Worm (Caenorhabditis elegans) whole organism, L4/young adult: Measurements from ENCODE around the gene sur-5.

ENCODE experiments used
- W03F9.2 ChIP-seq: fragments of 150-350 bp; optimal IDR thresholded peaks from 2 replicates; lab custom pipeline; 2014; ENCODE audit warnings: missing biosample characterization, missing genetic modification characterization
- dao-5 ChIP-seq: sonication (generic microtip); optimal IDR thresholded peaks from 2 replicates; lab custom pipeline; 2016; ENCODE audit warnings: missing genotype, missing genetic modification characterization, moderate library complexity, missing compliant biosample characterization
- him-1 ChIP-seq: sonication (generic microtip); optimal IDR thresholded peaks from 2 replicates; lab custom pipeline; 2016; ENCODE audit warnings: missing genotype, missing genetic modification reagents, missing genetic modification characterization, missing compliant biosample characterization

The sur-5 gene

DNA sequence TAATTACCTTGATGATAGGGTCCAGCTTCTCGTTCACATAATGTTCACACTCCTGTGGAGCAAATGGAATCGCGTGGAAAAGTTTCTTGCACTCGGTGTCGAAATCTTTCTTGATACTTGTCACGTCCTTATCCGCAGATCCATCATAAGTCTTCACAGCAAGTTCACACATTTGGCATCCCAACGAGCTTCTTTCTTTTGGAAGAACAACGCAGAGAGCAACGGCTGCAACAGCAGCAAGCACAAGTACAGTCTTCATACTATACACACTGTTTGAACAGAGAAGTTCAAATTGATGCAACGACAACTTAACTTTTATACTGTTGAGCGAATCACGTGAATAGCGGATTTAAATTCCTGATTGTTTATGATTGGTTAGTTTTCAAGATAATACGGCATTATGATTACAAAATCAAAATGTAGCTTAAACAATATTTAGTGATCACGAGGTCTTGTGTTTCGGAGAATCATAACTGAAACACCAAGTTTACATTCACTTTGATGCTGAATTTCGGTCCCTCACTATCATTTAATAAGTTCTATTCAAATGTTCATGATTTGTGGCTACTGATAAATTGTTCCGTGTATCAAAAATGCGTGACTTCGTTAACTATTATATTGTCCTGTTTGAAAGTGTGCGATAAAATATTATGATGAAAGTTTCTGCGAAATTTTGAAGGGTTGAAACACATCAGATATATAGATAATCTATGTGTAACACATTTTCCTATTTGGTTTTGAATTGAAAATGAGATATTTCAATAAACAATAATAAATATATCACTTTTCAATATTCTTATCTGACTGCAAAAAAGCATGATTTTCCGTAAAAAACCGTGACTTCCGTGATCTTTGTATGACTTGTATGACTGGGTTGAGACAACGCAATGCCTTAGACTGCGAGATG is 11.4 kb upstream of the sur-5 start, which contains the start of the genes spp-2 and spp-6:
Gene spp-2 (minus strand): TSS at position 334 of the 907 bp plus-strand sequence.
Gene spp-6 (plus strand): TSS at position 857 of the 907 bp plus-strand sequence.
- no peak for TF ChIP-seq dao-5 (tag; lab: Kevin White, UChicago)
- no peak for TF ChIP-seq W03F9.2 (tag; lab: Kevin White, UChicago)
- no peak for TF ChIP-seq him-1 (tag; lab: Kevin White, UChicago)

DNA sequence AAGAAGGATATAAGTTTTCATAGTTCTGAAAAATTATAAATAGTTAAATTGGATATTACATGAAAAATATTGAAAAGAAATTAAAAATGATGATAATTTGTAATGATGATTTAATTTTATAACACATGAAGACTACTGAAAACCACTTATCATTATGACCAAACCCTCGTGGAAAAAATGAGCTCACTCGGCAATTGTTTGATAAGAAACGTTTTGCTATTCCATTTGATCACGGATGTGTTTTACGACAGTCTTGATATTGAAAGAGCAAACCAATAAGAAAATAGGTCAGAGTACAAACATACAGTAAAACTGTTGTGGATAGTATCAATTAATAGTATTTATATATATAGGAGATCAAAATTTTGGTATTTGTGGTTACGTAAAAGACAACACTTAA is 10.0 kb upstream of the sur-5 start, which contains the start of gene spp-3:
Gene spp-3 (minus strand): TSS at position 25 of the 400 bp plus-strand sequence.
- no peak for TF ChIP-seq dao-5 (tag; lab: Kevin White, UChicago)
- TF ChIP-seq W03F9.2 (tag; lab: Kevin White, UChicago) = no peak
- no peak for TF ChIP-seq him-1 (tag; lab: Kevin White, UChicago)

DNA sequence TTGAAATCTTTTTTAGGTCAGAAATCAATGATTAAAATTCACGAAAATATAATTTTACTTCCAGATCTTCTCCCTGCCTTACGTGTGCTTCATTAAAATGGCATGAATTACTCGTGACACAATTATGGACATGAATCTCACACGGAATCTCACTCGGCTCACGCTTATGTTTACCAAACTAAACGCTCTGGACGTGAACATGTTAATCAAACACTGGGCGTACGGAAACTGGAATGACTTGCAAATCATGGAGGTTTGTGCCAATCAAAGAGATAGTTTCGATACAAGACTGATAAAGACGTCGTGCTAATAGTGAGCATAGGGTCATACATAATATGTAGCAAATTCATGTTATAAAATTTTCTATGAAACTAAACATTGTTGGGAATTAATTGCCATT is 9.2 kb upstream of the sur-5 start:
- TF ChIP-seq W03F9.2 (tag; lab: Kevin White, UChicago) (no peak), dao-5 (tag; lab: Kevin White, UChicago) (no peak), him-1 (tag; lab: Kevin White, UChicago) (no peak)

DNA sequence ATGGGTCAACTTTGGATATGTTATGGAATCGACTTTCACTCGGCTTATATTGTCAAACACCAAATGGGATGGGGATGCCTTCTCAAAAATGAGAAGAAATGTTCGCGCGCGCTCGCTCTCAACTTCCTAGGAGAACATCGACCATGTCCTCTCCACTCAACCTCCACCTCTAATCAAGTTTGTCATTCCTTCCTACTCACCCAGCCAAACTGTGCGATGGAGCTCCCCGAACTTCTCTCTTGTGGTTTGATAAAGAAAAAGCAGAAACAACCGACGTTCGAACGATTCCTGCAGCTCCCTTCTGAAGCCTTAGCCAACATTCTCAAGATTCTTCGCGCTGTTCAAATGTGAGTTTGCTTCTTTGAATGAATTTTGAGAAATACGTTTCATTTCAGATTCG is 7.9 kb upstream of the sur-5 start:
- TF ChIP-seq dao-5 (tag; lab: Kevin White, UChicago) = no peak
- TF ChIP-seq him-1 (tag; lab: Kevin White, UChicago) = no peak

DNA sequence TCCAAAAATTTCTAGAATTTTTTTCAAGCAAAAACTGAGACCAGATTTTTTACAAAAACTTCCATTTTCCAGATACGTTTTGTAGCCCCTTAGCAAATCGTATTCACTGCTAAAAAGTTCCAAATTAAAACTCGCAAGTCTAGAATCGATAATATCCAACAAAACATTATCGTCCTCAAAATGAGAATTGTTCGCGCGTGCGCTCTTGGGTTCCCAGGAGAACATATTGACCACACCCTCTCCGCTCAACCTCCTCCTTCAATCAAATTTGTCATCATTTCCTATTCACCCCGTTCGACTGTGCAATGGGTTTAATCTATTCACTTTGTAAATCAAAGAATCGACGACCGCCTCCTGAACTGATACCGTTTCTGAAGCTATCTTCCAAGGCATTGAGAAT is 6.5 kb upstream of the sur-5 start:
- TF ChIP-seq him-1 (tag; lab: Kevin White, UChicago) = no peak
- TF ChIP-seq dao-5 (tag; lab: Kevin White, UChicago) = no peak
- no peak for TF ChIP-seq W03F9.2 (tag; lab: Kevin White, UChicago)

DNA sequence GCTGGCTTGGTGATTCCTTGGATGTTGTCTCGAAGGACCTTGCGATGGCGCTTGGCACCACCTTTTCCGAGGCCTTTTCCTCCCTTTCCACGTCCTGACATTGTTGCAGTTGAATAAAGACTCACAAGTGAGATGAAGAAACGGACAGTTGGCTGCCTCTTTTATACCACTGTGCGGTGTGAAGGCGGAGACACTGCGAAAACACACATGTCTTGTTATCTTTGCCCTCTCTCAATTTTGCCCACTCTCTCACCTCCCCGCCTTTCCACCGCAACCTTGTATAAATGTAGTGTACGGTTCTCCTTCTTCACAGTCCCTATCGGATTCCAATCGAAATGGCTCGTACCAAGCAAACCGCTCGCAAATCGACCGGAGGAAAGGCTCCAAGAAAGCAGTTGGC is 4.4 kb upstream of the sur-5 start, which contains the start of the genes his-38 and his-40:
Gene his-38 (minus strand): TSS at position 101 of the 400 bp plus-strand sequence.
Gene his-40 (plus strand): TSS at position 336 of the 400 bp plus-strand sequence.
- TF ChIP-seq W03F9.2 (tag; lab: Kevin White, UChicago) (no peak), him-1 (tag; lab: Kevin White, UChicago) (no peak), dao-5 (tag; lab: Kevin White, UChicago) (no peak)

DNA sequence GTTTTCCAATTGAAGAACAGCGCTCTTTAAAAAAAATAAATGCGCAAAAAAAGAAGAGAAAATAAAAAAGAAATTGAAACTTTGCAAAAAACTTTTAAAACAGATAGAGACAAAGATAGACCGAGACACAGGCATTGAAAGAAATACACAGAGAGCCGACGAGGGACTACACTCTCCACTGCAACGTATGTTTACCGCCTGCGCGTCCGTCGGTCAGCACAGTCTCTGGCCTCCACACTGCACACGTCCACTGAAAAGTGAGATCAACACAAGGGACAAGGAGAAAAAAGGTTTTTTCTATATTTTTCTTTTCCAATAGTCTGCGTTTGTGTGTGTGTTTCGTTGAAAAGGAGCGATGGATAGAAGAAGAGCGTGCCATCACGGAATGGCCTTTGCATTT is 1.1 kb upstream of the sur-5 start:
- TF ChIP-seq him-1 (tag; lab: Kevin White, UChicago) = no peak
- TF ChIP-seq dao-5 (tag; lab: Kevin White, UChicago) = no peak
- no peak for TF ChIP-seq W03F9.2 (tag; lab: Kevin White, UChicago)

DNA sequence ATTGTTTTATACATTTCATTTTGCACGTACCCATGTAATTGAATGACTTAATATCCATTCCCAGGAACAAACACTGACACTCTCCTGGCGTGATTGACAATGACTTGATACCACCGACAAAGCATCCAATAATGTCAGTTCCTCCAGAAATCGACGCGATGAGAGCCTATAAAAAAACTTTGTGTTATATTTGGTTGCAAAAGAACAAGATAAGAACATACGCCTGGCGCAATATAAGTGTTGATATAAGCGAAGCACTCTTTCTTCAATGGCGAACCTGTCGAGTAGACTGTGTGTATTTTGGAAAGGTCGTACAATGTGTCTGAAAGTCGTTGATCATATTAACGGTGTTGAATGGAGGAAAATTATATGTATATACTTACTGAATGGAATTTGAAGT is 2.3 kb downstream of the sur-5 start:
- TF ChIP-seq dao-5 (tag; lab: Kevin White, UChicago) = no peak
- no peak for TF ChIP-seq him-1 (tag; lab: Kevin White, UChicago)
- no peak for TF ChIP-seq W03F9.2 (tag; lab: Kevin White, UChicago)

DNA sequence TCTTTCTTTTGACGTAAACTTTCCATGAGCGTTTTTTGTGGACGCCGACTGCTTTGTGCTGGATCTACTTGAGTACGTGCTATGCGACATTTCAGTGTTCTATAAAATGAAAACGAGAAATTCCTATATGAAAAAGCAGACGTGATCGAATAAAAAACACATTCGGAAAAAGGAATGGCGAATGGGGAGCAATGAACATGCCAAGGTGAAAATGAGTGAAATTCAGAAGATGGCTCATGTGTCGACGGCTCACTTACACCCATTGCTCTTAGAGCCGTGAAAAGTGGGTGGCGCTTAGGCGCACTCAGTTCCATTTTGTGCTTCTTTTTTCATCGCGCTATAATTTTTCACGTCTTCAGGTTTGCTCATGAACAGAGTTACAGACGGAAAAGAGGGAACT is 6.7 kb downstream of the sur-5 start, which contains the start of gene K03A1.4:
Gene K03A1.4 (minus strand): TSS at position 101 of the 400 bp plus-strand sequence.
- TF ChIP-seq dao-5 (tag; lab: Kevin White, UChicago) = no peak
- TF ChIP-seq him-1 (tag; lab: Kevin White, UChicago) = no peak
- no peak for TF ChIP-seq W03F9.2 (tag; lab: Kevin White, UChicago)

DNA sequence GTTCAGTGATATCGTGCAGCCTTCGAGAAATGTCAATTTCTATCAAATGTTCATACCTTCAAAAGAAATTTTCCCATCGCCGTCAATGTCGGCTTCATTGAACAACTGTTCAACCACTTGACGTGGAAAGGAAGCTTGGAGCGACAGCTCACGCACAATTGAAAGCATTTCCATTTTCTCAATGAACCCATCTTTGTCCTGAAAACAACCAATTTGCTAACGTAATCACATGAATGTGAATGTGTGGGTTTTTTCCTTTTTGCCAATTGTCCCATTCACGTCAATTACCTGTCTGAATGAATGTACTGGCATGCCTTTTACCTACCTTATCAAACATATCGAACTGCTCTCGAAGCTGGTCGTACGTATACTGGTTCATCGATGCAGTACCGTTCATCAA is 9.1 kb downstream of the sur-5 start:
- TF ChIP-seq W03F9.2 (tag; lab: Kevin White, UChicago) (no peak), him-1 (tag; lab: Kevin White, UChicago) (no peak), dao-5 (tag; lab: Kevin White, UChicago) (no peak)

DNA sequence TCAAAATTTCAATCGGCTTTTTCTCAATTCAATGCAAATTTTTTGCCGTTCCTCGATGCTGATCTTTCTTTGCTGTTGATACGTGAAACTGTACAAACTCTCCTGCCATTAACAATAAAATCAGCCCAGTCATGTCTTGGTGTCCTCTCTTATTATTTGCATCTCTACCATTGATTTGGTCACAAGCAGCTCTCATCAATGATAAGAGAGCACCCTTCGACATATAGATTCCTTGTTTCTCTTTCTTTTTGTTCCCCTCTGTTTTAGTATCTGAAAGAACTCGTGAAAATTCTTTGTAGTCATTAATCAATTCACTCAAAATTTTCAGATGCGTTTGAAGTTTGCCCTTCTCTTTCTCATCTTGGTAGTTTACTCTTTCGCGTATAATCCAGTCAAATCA is 13.6 kb downstream of the sur-5 start, which contains the start of gene lron-7:
Gene lron-7 (plus strand): TSS at position 323 of the 400 bp plus-strand sequence.
- TF ChIP-seq W03F9.2 (tag; lab: Kevin White, UChicago) = no peak
- no peak for TF ChIP-seq dao-5 (tag; lab: Kevin White, UChicago)
- TF ChIP-seq him-1 (tag; lab: Kevin White, UChicago) = no peak

DNA sequence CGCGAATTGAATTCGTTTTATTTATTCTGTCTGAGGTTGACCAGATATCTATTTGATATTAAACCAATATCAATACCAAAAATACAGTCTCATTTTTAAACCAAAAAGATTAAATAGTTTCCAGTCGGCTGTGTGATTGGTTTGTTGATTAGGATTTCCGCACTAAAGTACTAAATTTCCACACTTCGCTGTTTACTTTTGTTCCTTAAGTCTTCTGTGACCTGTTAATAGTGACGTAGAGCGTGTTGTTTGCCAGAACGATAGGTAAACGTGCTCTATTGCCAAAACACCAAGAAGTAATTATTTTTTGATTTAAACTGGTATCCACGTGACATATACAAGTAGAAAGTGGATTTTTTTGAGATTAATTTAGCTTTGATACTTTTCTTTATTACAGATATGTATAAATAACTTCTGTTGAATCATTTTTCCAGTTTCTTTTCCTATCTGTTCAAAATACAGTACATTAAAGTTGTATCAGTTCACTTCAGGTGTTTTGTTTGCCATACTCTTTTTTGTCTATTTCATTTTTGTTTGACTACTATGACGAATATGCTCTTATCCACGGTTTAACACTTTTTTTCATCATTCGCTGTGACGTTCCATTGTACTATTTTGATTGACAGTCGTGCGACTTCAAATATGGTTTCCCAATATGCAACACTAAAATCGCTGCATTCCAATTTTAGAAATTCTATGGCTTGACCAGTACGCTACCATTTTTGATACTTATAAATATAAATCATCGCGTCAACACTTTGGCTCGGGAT is 14.3 kb downstream of the sur-5 start:
- TF ChIP-seq W03F9.2 (tag; lab: Kevin White, UChicago) = no peak
- no peak for TF ChIP-seq him-1 (tag; lab: Kevin White, UChicago)
- TF ChIP-seq dao-5 (tag; lab: Kevin White, UChicago) = no peak

DNA sequence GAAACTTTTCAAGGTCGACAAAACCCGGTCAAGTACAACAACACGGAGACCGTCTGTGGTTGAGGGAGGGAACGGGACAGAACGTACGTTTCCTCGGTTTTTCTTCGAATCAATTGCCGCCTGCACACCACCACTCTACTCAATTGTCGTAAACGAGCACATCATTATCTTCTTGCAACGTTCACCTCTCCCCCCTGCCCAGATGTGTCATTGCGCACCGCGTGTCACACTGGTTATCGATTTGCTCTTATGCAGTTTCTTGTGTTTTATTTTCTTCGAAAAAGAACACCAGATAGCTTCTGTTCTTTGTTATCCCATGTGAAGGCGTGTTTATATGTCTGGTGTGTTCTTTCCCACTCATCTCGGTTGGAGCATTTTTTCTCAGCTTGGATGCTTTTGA is 15.8 kb downstream of the sur-5 start:
- no peak for TF ChIP-seq W03F9.2 (tag; lab: Kevin White, UChicago)
- TF ChIP-seq dao-5 (tag; lab: Kevin White, UChicago) = no peak
- TF ChIP-seq him-1 (tag; lab: Kevin White, UChicago) = no peak
